Worm (Caenorhabditis elegans): Measurements from ENCODE around the gene zig-5.

The zig-5 gene

ce11 chrIII:10930850-10931249, 22.5 kb downstream of the zig-5 start, which contains the start of gene M142.5:
Gene M142.5, plus strand, starts transcription at chrIII:10931201.
- TF ChIP-seq npax-4 (tag; optimal IDR thresholded peaks at IDR 0.05): no peak
- TF ChIP-seq ceh-31 (tag; optimal IDR thresholded peaks at IDR 0.05): peak; percentile 7

ce11 chrIII:10923539-10923938, 29.8 kb downstream of the zig-5 start:
- no peak for TF ChIP-seq hlh-15 (tag; optimal IDR thresholded peaks at IDR 0.05)
- TF ChIP-seq hlh-13 (GFP tag; optimal IDR thresholded peaks at IDR 0.05): no peak
- TF ChIP-seq ceh-45 (GFP tag; IDR thresholded peaks at IDR 0.05): no peak
- TF ChIP-seq ets-4 (tag; optimal IDR thresholded peaks at IDR 0.05): no peak

ce11 chrIII:10921474-10921873, 31.8 kb downstream of the zig-5 start:
- TF ChIP-seq ceh-22 (tag; optimal IDR thresholded peaks at IDR 0.05) (no peak), ceh-2 (tag; optimal IDR thresholded peaks at IDR 0.05) (no peak), ceh-45 (GFP tag; IDR thresholded peaks at IDR 0.05) (0 out of 2 replicates have a peak, but pooled peaks have one; percentile 26)

- TF ChIP-seq zip-5 (tag; optimal IDR thresholded peaks at IDR 0.05): no peak
- TF ChIP-seq ceh-34 (tag; optimal IDR thresholded peaks at IDR 0.05): no peak
- no peak for TF ChIP-seq gmeb-2 (tag; optimal IDR thresholded peaks at IDR 0.05)
- TF ChIP-seq pha-4 (tag; optimal IDR thresholded peaks at IDR 0.05): no peak
- TF ChIP-seq sox-4 (tag; optimal IDR thresholded peaks at IDR 0.05): no peak
- TF ChIP-seq pat-9 (tag; optimal IDR thresholded peaks at IDR 0.05): no peak
- TF ChIP-seq ceh-45 (GFP tag; IDR thresholded peaks at IDR 0.05): no peak
- TF ChIP-seq C08G9.2 (tag; optimal IDR thresholded peaks at IDR 0.05): no peak
- no peak for TF ChIP-seq ceh-48 (tag; optimal IDR thresholded peaks at IDR 0.05)
Observed at ce11 chrIII:10920044-10920443, 33.3 kb downstream of the zig-5 start, which contains the start of gene vab-7. Gene vab-7, plus strand, starts transcription at chrIII:10920344.

ce11 chrIII:10914971-10915370, 38.3 kb downstream of the zig-5 start:
- TF ChIP-seq ceh-30 (tag; optimal IDR thresholded peaks at IDR 0.05): no peak
- TF ChIP-seq ahr-1 (tag; optimal IDR thresholded peaks at IDR 0.05): no peak
- TF ChIP-seq unc-86 (tag; optimal IDR thresholded peaks at IDR 0.05): no peak
- no peak for TF ChIP-seq mec-3 (tag; optimal IDR thresholded peaks at IDR 0.05; ENCODE audit: borderline replicate concordance)
- no peak for TF ChIP-seq unc-42 (tag; optimal IDR thresholded peaks at IDR 0.05)
- no peak for TF ChIP-seq rnt-1 (tag; optimal IDR thresholded peaks at IDR 0.05)
- TF ChIP-seq ceh-48 (tag; optimal IDR thresholded peaks at IDR 0.05): no peak
- TF ChIP-seq ceh-34 (tag; optimal IDR thresholded peaks at IDR 0.05): no peak
- TF ChIP-seq nhr-232 (tag; optimal IDR thresholded peaks at IDR 0.05): no peak
- TF ChIP-seq zip-5 (tag; optimal IDR thresholded peaks at IDR 0.05): no peak
- no peak for TF ChIP-seq pax-1 (tag; optimal IDR thresholded peaks at IDR 0.05)
- no peak for TF ChIP-seq ceh-18 (tag; optimal IDR thresholded peaks at IDR 0.05)
- TF ChIP-seq che-1 (tag; optimal IDR thresholded peaks at IDR 0.05): no peak

- TF ChIP-seq sox-2 (GFP tag; IDR thresholded peaks at IDR 0.05): no peak
- TF ChIP-seq pros-1 (tag; optimal IDR thresholded peaks at IDR 0.05): no peak
- no peak for TF ChIP-seq unc-55 (GFP tag; optimal IDR thresholded peaks at IDR 0.05)
- TF ChIP-seq tbx-2 (tag; optimal IDR thresholded peaks at IDR 0.05): no peak
- no peak for TF ChIP-seq ttx-3 (tag; optimal IDR thresholded peaks at IDR 0.05)
- no peak for TF ChIP-seq ceh-24 (tag; optimal IDR thresholded peaks at IDR 0.05)
- TF ChIP-seq pag-3 (tag; optimal IDR thresholded peaks at IDR 0.05; ENCODE audit: borderline replicate concordance): no peak
- TF ChIP-seq hlh-30 (tag; optimal IDR thresholded peaks at IDR 0.05; ENCODE audit: insufficient read depth): no peak
- TF ChIP-seq odd-2 (tag; optimal IDR thresholded peaks at IDR 0.05): no peak
- TF ChIP-seq ceh-30 (tag; optimal IDR thresholded peaks at IDR 0.05): no peak
- TF ChIP-seq sox-4 (tag; optimal IDR thresholded peaks at IDR 0.05): no peak
- no peak for TF ChIP-seq rnt-1 (tag; optimal IDR thresholded peaks at IDR 0.05)
- no peak for TF ChIP-seq pax-1 (tag; optimal IDR thresholded peaks at IDR 0.05)
- no peak for TF ChIP-seq madf-2 (tag; optimal IDR thresholded peaks at IDR 0.05)
- TF ChIP-seq unc-86 (tag; optimal IDR thresholded peaks at IDR 0.05): no peak
Observed at ce11 chrIII:10911160-10911559, 42.1 kb downstream of the zig-5 start, which contains the start of gene cut-6. Gene cut-6, plus strand, starts transcription at chrIII:10911460.

Data from whole organism, late embryonic.